Worm (Caenorhabditis elegans) whole organism, early embryonic: ENCODE measurements around the gene srbc-8.

Source experiments
- B0310.2 ChIP-seq: sonication (generic microtip); optimal IDR thresholded peaks from 2 replicates; lab custom pipeline; 2016; ENCODE audit warnings: mild to moderate bottlenecking, missing genetic modification characterization, missing compliant biosample characterization
- F13C5.2 ChIP-seq: sonication (generic microtip); optimal IDR thresholded peaks from 2 replicates; lab custom pipeline; 2017; ENCODE audit warnings: mild to moderate bottlenecking, missing genetic modification characterization, inconsistent platforms, missing compliant biosample characterization
- aly-1 ChIP-seq: sonication (generic microtip); optimal IDR thresholded peaks from 2 replicates; lab custom pipeline; 2016; ENCODE audit warnings: missing genetic modification characterization, missing compliant biosample characterization
- ama-1 ChIP-seq: fragments of 150-350 bp; optimal IDR thresholded peaks from 2 replicates; lab custom pipeline; 2014
- ceh-13 ChIP-seq: fragments of 200-800 bp; sonication (Bioruptor generic); optimal IDR thresholded peaks from 2 replicates; lab custom pipeline; 2018; ENCODE audit warnings: mild to moderate bottlenecking, missing genetic modification characterization, missing compliant biosample characterization
- ets-7 ChIP-seq: sonication (generic microtip); optimal IDR thresholded peaks from 2 replicates; lab custom pipeline; 2016; ENCODE audit warnings: missing genotype, missing genetic modification characterization, missing compliant biosample characterization
- flt-1 ChIP-seq: fragments of 200-800 bp; sonication (Bioruptor generic); IDR thresholded peaks from 2 replicates; pipeline ENCODE4 v1.3.6; 2022; ENCODE audit warnings: missing genetic modification characterization, missing compliant biosample characterization
- hmg-4 ChIP-seq: fragments of 200-800 bp; sonication (Bioruptor generic); optimal IDR thresholded peaks from 2 replicates; lab custom pipeline; 2018; ENCODE audit warnings: mild to moderate bottlenecking, missing genetic modification characterization, missing compliant biosample characterization
- hnd-1 ChIP-seq: sonication (generic microtip); optimal IDR thresholded peaks from 2 replicates; lab custom pipeline; 2016; ENCODE audit warnings: missing genetic modification characterization, missing compliant biosample characterization
- scrt-1 ChIP-seq: fragments of 200-800 bp; sonication (Bioruptor generic); IDR thresholded peaks from 2 replicates; pipeline ENCODE4 v1.3.6; 2022; ENCODE audit warnings: missing genetic modification characterization, missing compliant biosample characterization
- tbx-11 ChIP-seq: fragments of 200-800 bp; sonication (Bioruptor generic); IDR thresholded peaks from 2 replicates; pipeline ENCODE4 v1.3.6; 2022; ENCODE audit warnings: missing genetic modification characterization, missing compliant biosample characterization
- tbx-37 ChIP-seq: fragments of 200-800 bp; sonication (Bioruptor generic); conservative IDR thresholded peaks from 2 replicates; pipeline ENCODE4 v1.3.6; 2022; ENCODE audit warnings: missing genetic modification reagents, missing genetic modification characterization, missing compliant biosample characterization
- tra-4 ChIP-seq: sonication (generic microtip); optimal IDR thresholded peaks from 2 replicates; lab custom pipeline; 2017; ENCODE audit warnings: missing genetic modification characterization, missing compliant biosample characterization

DNA sequence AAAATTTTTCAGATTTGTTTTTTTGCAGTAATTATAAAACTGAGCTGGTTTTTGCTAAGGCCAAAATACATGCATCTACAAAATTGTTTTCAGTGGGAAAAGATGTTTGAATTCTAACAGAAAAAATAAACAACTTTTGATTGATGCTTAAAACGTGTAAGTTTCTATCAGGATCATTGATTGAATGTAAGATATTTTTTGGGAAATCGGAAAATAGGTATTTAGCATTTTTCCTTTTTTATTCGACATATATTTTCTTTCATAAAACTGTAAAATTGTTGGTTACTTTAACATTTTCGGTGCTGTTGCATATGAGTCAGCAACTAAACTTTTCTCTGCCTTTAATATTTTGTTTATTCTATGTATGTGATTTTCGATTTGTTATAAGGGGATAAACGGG, 39.5 kb upstream of the srbc-8 start, which contains the start of gene C54F6.20:
- no peak for TF ChIP-seq hmg-4
- no peak for TF ChIP-seq hnd-1 (tag; lab: Kevin White, UChicago)
- no peak for TF ChIP-seq ama-1
- TF ChIP-seq flt-1 (GFP tag; lab: Robert Waterston, UW): no peak
- TF ChIP-seq scrt-1 (GFP tag; lab: Robert Waterston, UW): no peak
- no peak for TF ChIP-seq tbx-37
- TF ChIP-seq ets-7 (tag; lab: Kevin White, UChicago): no peak
- no peak for TF ChIP-seq F13C5.2
- no peak for TF ChIP-seq B0310.2 (tag; lab: Kevin White, UChicago)
- no peak for TF ChIP-seq tbx-11 (GFP tag; lab: Robert Waterston, UW)
- no peak for TF ChIP-seq aly-1 (tag; lab: Kevin White, UChicago)
- no peak for TF ChIP-seq ceh-13 (GFP tag; lab: Kevin White, UChicago)
- TF ChIP-seq tra-4 (tag; lab: Kevin White, UChicago): no peak
